Worm (Caenorhabditis elegans): ENCODE results near the gene osm-12.

The osm-12 gene

DNA sequence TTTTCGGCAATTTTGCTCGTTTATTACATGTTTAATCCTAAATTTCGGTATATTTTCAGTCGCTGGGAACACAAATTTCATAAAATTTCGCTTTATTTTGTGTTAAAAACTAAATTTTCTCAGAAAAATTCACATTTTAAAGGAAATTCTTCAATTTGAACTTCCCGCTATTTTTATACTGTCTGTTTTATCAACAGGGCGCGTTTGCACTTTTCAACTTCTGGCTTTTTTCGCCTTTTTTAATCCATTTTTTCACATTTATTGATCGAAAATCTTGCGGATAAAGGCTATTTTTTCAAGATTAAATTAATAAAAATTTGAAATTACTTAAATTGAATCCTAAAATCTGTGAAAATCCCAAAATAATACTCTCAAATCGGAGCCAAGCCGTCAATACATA is 50.2 kb downstream of the osm-12 start (continued):
- TF ChIP-seq dsc-1 (tag; optimal IDR thresholded peaks at IDR 0.05) (peak; percentile 42), nhr-77 (tag; optimal IDR thresholded peaks at IDR 0.05) (no peak), rnt-1 (tag; optimal IDR thresholded peaks at IDR 0.05) (peak; percentile 59), F16B12.6 (tag; optimal IDR thresholded peaks at IDR 0.05) (peak; percentile 31), lin-13 (GFP tag; optimal IDR thresholded peaks at IDR 0.05) (peak; percentile 34), ces-1 (GFP tag; optimal IDR thresholded peaks at IDR 0.05) (no peak), aly-2 (tag; optimal IDR thresholded peaks at IDR 0.05) (peak; percentile 55), nhr-85 (tag) (peak; percentile 60), ama-1 (optimal IDR thresholded peaks at IDR 0.05) (no peak), lir-3 (tag; optimal IDR thresholded peaks at IDR 0.05; ENCODE audit: poor library complexity) (no peak), nhr-47 (tag; optimal IDR thresholded peaks at IDR 0.05) (peak; percentile 72), egl-27 (tag; optimal IDR thresholded peaks at IDR 0.05) (no peak), lin-15B (tag; optimal IDR thresholded peaks at IDR 0.05) (peak; percentile 68), unc-130 (tag; optimal IDR thresholded peaks at IDR 0.05) (no peak), dpl-1 (GFP tag; optimal IDR thresholded peaks at IDR 0.05) (peak; percentile 94 to 97 (median 95)), ceh-88 (GFP tag; IDR thresholded peaks at IDR 0.05) (no peak), vab-15 (tag; optimal IDR thresholded peaks at IDR 0.05) (no peak), aha-1 (tag; optimal IDR thresholded peaks at IDR 0.05) (no peak), hlh-4 (tag; optimal IDR thresholded peaks at IDR 0.05) (no peak), nhr-28 (tag; optimal IDR thresholded peaks at IDR 0.05) (no peak), nhr-76 (tag; optimal IDR thresholded peaks at IDR 0.05) (no peak), elt-3 (tag; optimal IDR thresholded peaks at IDR 0.05) (peak in 1 of 6 experiments; percentile 29), fkh-10 (GFP tag; optimal IDR thresholded peaks at IDR 0.05) (no peak), xbp-1 (tag; optimal IDR thresholded peaks at IDR 0.05) (peak; percentile 51), blmp-1 (tag; optimal IDR thresholded peaks at IDR 0.05) (peak; percentile 41), fkh-8 (tag; optimal IDR thresholded peaks at IDR 0.05) (peak; percentile 27), fos-1 (tag; optimal IDR thresholded peaks at IDR 0.05) (peak; percentile 32), alr-1 (tag; optimal IDR thresholded peaks at IDR 0.05; ENCODE audit: borderline replicate concordance) (no peak), nhr-12 (tag; optimal IDR thresholded peaks at IDR 0.05) (no peak), tlp-1 (tag; optimal IDR thresholded peaks at IDR 0.05) (no peak), C04F5.9 (tag; optimal IDR thresholded peaks at IDR 0.05) (peak; percentile 26), Y116A8C.19 (tag; optimal IDR thresholded peaks at IDR 0.05; ENCODE audit: borderline replicate concordance) (no peak), swsn-7 (tag; optimal IDR thresholded peaks at IDR 0.05) (peak; percentile 37), ceh-90 (tag; optimal IDR thresholded peaks at IDR 0.05) (no peak), pax-3 (tag; optimal IDR thresholded peaks at IDR 0.05) (no peak), nhr-20 (tag; optimal IDR thresholded peaks at IDR 0.05) (peak; percentile 42), hlh-17 (GFP tag; optimal IDR thresholded peaks at IDR 0.05; ENCODE audit: borderline replicate concordance) (no peak), sox-4 (tag; optimal IDR thresholded peaks at IDR 0.05) (no peak), efl-3 (GFP tag; optimal IDR thresholded peaks at IDR 0.05) (no peak), C16A3.4 (tag; optimal IDR thresholded peaks at IDR 0.05) (peak; percentile 44), nhr-237 (tag; optimal IDR thresholded peaks at IDR 0.05) (no peak), isw-1 (GFP tag; IDR thresholded peaks at IDR 0.05) (peak; percentile 30), elt-2 (tag; optimal IDR thresholded peaks at IDR 0.05) (peak; percentile 11), egl-13 (tag; optimal IDR thresholded peaks at IDR 0.05) (no peak), efl-1 (optimal IDR thresholded peaks at IDR 0.05) (peak; percentile 96 to 98), efl-1 (GFP tag; optimal IDR thresholded peaks at IDR 0.05 in 1 of 2) (peak; percentile 96 to 99), lsy-2 (tag; optimal IDR thresholded peaks at IDR 0.05) (peak; percentile 70 to 89), nhr-11 (tag; optimal IDR thresholded peaks at IDR 0.05) (no peak), nhr-19 (GFP tag; conservative IDR thresholded peaks at IDR 0.05) (peak; percentile 35; the same call in 1 of the 2 replicates), unc-98 (GFP tag; IDR thresholded peaks at IDR 0.05) (no peak), mef-2 (tag; optimal IDR thresholded peaks at IDR 0.05) (no peak)
